Worm (Caenorhabditis elegans) whole organism, L4 larva: ENCODE results near the gene C17B7.15.

ENCODE experiments used
- T20F7.1 ChIP-seq: fragments of 200-800 bp; sonication (Bioruptor generic); optimal IDR thresholded peaks from 2 replicates; lab custom pipeline; 2018; ENCODE audit warnings: mild to moderate bottlenecking, missing genetic modification characterization, missing compliant biosample characterization
- attf-4 ChIP-seq: sonication (generic microtip); optimal IDR thresholded peaks from 3 replicates; lab custom pipeline; 2017; ENCODE audit warnings: missing biosample characterization, missing genetic modification characterization
- ceh-20 ChIP-seq: fragments of 200-800 bp; sonication (Bioruptor generic); IDR thresholded peaks from 2 replicates; pipeline ENCODE4 v1.3.6; 2022; ENCODE audit warnings: missing genetic modification reagents, missing genetic modification characterization, missing compliant biosample characterization
- fkh-10 ChIP-seq: fragments of 150-350 bp; optimal IDR thresholded peaks from 2 replicates; lab custom pipeline; 2014; ENCODE audit warnings: missing biosample characterization, missing genetic modification reagents, missing genetic modification characterization
- lin-15B ChIP-seq: fragments of 150-350 bp; sonication (generic microtip); optimal IDR thresholded peaks from 3 replicates; lab custom pipeline; 2014; ENCODE audit warnings: missing biosample characterization, missing genetic modification characterization
- lsy-2 ChIP-seq, 2 experiments: fragments of 150-350 bp in 1 of 2; sonication (generic microtip) in 1 of 2; optimal IDR thresholded peaks; 2 replicates each; lab custom pipeline; 2014 to 2017; ENCODE audit warnings: missing biosample characterization in 2 of 2, missing genetic modification characterization in 2 of 2
- mdl-1 ChIP-seq, 2 experiments: fragments of 150-350 bp in 1 of 2; sonication (generic microtip) in 1 of 2; optimal IDR thresholded peaks; 2 replicates each; lab custom pipeline; 2014 to 2017; ENCODE audit warnings: missing biosample characterization in 2 of 2, missing genetic modification characterization in 2 of 2
- nhr-10 ChIP-seq: fragments of 150-350 bp; optimal IDR thresholded peaks from 2 replicates; lab custom pipeline; 2014; ENCODE audit warnings: missing biosample characterization, missing genetic modification characterization
- nhr-25 ChIP-seq: sonication (generic microtip); optimal IDR thresholded peaks from 2 replicates; lab custom pipeline; 2017; ENCODE audit warnings: missing genetic modification characterization, mild to moderate bottlenecking, missing compliant biosample characterization, antibody characterized with exemption, moderate library complexity, borderline replicate concordance; ENCODE audit not compliant: insufficient read depth
- pha-4 ChIP-seq, 2 experiments: fragments of 150-350 bp in 1 of 2; fragments of 200-800 bp in 1 of 2; sonication (Bioruptor generic) in 1 of 2; IDR thresholded peaks in 1 of 2; optimal IDR thresholded peaks in 1 of 2; 2 replicates each; pipeline versions ENCODE4 v1.3.6 to Lab custom; 2014 to 2022; ENCODE audit warnings: missing genetic modification characterization in 2 of 2, missing genetic modification reagents in 2 of 2, missing biosample characterization in 1 of 2, missing compliant biosample characterization in 1 of 2
- skn-1 ChIP-seq: fragments of 150-350 bp; optimal IDR thresholded peaks from 2 replicates; lab custom pipeline; 2014; ENCODE audit warnings: missing biosample characterization, missing genetic modification characterization
- ztf-11 ChIP-seq: fragments of 150-350 bp; optimal IDR thresholded peaks from 2 replicates; lab custom pipeline; 2014; ENCODE audit warnings: missing biosample characterization, missing genetic modification characterization

- TF ChIP-seq nhr-10 (tag; lab: Kevin White, UChicago) (no peak), mdl-1 (tag; optimal IDR thresholded peaks at IDR 0.05; lab: Kevin White, UChicago) (no peak), skn-1 (tag; lab: Kevin White, UChicago) (no peak), attf-4 (tag; lab: Kevin White, UChicago) (no peak), ceh-20 (GFP tag; lab: Robert Waterston, UW) (no peak), pha-4 (GFP tag; IDR thresholded peaks at IDR 0.05; lab: Robert Waterston, UW) (no peak), pha-4 (tag; optimal IDR thresholded peaks at IDR 0.05; lab: Kevin White, UChicago) (no peak), lin-15B (tag; lab: Kevin White, UChicago) (no peak), nhr-25 (tag; lab: Kevin White, UChicago) (no peak), T20F7.1 (GFP tag; lab: Kevin White, UChicago) (no peak), lsy-2 (tag; optimal IDR thresholded peaks at IDR 0.05; lab: Kevin White, UChicago) (no peak), ztf-11 (tag; lab: Kevin White, UChicago) (no peak), fkh-10 (no peak)
Measured at ce11 chrV:3308169-3308568, 41.8 kb upstream of the C17B7.15 start, which contains the start of gene srbc-3.
